Worm (Caenorhabditis elegans) whole organism, midembryonic: Measurements from ENCODE around the gene C24H12.6.
"Not testable (repeated sequence)": the region's sequence is repeated elsewhere in the genome, so short reads cannot be mapped to it uniquely, and the experiment has no call there.

Experiments
- T22C8.4 ChIP-seq: fragments of 200-800 bp; sonication (Bioruptor generic); IDR thresholded peaks from 2 replicates; pipeline ENCODE4 v1.3.6; 2022; ENCODE audit warnings: missing genetic modification characterization, missing compliant biosample characterization
- cog-1 ChIP-seq: sonication (generic microtip); optimal IDR thresholded peaks from 2 replicates; lab custom pipeline; 2016; ENCODE audit warnings: missing genetic modification characterization, missing compliant biosample characterization
- flt-1 ChIP-seq: fragments of 200-800 bp; sonication (Bioruptor generic); IDR thresholded peaks from 2 replicates; pipeline ENCODE4 v1.3.6; 2022; ENCODE audit warnings: missing genetic modification characterization, missing compliant biosample characterization
- klf-2 ChIP-seq: fragments of 200-800 bp; sonication (Bioruptor generic); conservative IDR thresholded peaks from 2 replicates; pipeline ENCODE4 v1.3.6; 2022; ENCODE audit warnings: missing genetic modification reagents, missing genetic modification characterization, missing compliant biosample characterization
- med-1 ChIP-seq: sonication (generic microtip); optimal IDR thresholded peaks from 2 replicates; lab custom pipeline; 2017; ENCODE audit warnings: missing genetic modification characterization, mild to moderate bottlenecking, missing compliant biosample characterization, antibody characterized with exemption, missing genetic modification reagents; ENCODE audit not compliant: insufficient read depth
- ref-1 ChIP-seq: fragments of 200-800 bp; sonication (Bioruptor generic); conservative IDR thresholded peaks from 2 replicates; pipeline ENCODE4 v1.3.6; 2022; ENCODE audit warnings: missing genetic modification reagents, missing genetic modification characterization, missing compliant biosample characterization
- tab-1 ChIP-seq: fragments of 200-800 bp; sonication (Bioruptor generic); IDR thresholded peaks from 2 replicates; pipeline ENCODE4 v1.3.6; 2022; ENCODE audit warnings: missing genetic modification characterization, missing compliant biosample characterization
- ztf-23 ChIP-seq: fragments of 200-800 bp; sonication (Bioruptor generic); IDR thresholded peaks from 2 replicates; pipeline ENCODE4 v1.3.6; 2022; ENCODE audit warnings: missing genetic modification reagents, missing genetic modification characterization, missing compliant biosample characterization
- ztf-29 ChIP-seq: fragments of 200-800 bp; sonication (Bioruptor generic); IDR thresholded peaks from 2 replicates; pipeline ENCODE4 v1.3.6; 2022; ENCODE audit warnings: missing genetic modification reagents, missing genetic modification characterization, missing compliant biosample characterization

The C24H12.6 gene

ce11 chrII:418782-419181 lies at the start of gene C24H12.6:
Gene C24H12.6, minus strand, starts transcription at chrII:418882.
- TF ChIP-seq tab-1 (GFP tag; lab: Robert Waterston, UW) (no peak), klf-2 (no peak), flt-1 (no peak), ztf-23 (GFP tag; lab: Robert Waterston, UW) (no peak), T22C8.4 (GFP tag; lab: Robert Waterston, UW) (no peak), med-1 (GFP tag; lab: Kevin White, UChicago) (no peak), ztf-29 (GFP tag; lab: Robert Waterston, UW) (no peak), ref-1 (GFP tag; lab: Robert Waterston, UW) (no peak), cog-1 (tag; lab: Kevin White, UChicago) (no peak)

- TF ChIP-seq ztf-29 (GFP tag; lab: Robert Waterston, UW) (no peak), T22C8.4 (GFP tag; lab: Robert Waterston, UW) (no peak), med-1 (GFP tag; lab: Kevin White, UChicago) (no peak), klf-2 (no peak), flt-1 (no peak), cog-1 (tag; lab: Kevin White, UChicago) (no peak), ztf-23 (GFP tag; lab: Robert Waterston, UW) (no peak)
Measured at ce11 chrII:467265-467664, 48.6 kb upstream of the C24H12.6 start, which contains the start of gene nfyb-1. Gene nfyb-1, minus strand, starts transcription at chrII:467365.

DNA sequence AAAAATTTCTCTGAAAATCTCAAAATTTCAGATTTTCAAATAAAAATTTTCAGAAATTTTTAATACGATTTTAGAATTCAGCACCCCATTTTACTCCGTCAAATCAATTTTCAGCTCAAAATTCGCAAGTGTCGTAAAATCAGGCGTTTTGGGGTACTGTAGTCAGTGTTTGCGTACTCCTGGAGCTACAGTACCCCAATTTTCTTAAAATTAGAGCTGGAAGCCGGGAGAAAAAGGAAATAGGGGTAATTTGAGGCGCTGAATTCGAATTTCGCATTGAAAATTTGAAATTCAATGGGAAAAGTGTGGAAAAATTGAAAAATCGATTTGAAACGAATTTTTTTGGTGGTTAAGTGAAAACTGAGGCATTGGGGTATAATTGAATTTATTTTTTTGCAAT lies 42.6 kb upstream of the C24H12.6 start:
- TF ChIP-seq T22C8.4 (GFP tag; lab: Robert Waterston, UW) (no peak), flt-1 (no peak), med-1 (GFP tag; lab: Kevin White, UChicago) (no peak), klf-2 (no peak), cog-1 (tag; lab: Kevin White, UChicago) (no peak), ztf-23 (GFP tag; lab: Robert Waterston, UW) (no peak), ref-1 (GFP tag; lab: Robert Waterston, UW) (no peak), ztf-29 (GFP tag; lab: Robert Waterston, UW) (no peak), tab-1 (GFP tag; lab: Robert Waterston, UW) (no peak)

ce11 chrII:460835-461234 lies 42.2 kb upstream of the C24H12.6 start, which contains the start of gene W10D9.3:
Gene W10D9.3, minus strand, starts transcription at chrII:460935.
- TF ChIP-seq klf-2 (no peak), tab-1 (GFP tag; lab: Robert Waterston, UW) (no peak), cog-1 (tag; lab: Kevin White, UChicago) (no peak), flt-1 (no peak), med-1 (GFP tag; lab: Kevin White, UChicago) (no peak), ztf-23 (GFP tag; lab: Robert Waterston, UW) (no peak), ref-1 (GFP tag; lab: Robert Waterston, UW) (no peak), T22C8.4 (GFP tag; lab: Robert Waterston, UW) (no peak), ztf-29 (GFP tag; lab: Robert Waterston, UW) (no peak)

DNA sequence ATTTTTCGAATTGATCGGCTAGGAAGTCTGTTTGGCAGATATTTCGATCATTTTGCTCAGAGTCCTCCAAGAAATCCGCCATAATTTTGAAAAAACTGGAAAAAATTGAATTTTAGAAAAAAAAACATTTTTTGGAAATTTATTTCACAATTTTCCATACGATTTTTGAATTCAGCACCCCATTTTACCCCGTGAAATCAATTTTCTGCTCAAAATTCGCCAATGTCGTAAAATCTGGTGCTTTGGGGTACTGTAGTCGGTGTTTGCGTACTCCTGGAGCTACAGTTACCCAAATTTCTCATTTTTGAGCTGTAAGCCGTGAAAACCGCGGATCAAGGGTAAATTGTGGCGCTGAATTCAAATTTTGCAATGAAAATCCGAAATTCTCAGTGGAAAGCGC lies 39.1 kb upstream of the C24H12.6 start, which contains the start of gene gvd-1:
gvd-1 (minus strand) TSS at position 101 of the 400 bp plus-strand sequence.
- TF ChIP-seq tab-1 (GFP tag; lab: Robert Waterston, UW) = no peak
- 0 out of 2 replicates have a peak, but pooled peaks have one; percentile 9 for TF ChIP-seq T22C8.4 (GFP tag; lab: Robert Waterston, UW)
- no peak for TF ChIP-seq ref-1 (GFP tag; lab: Robert Waterston, UW)
- no peak for TF ChIP-seq flt-1

- no peak for TF ChIP-seq ref-1 (GFP tag; lab: Robert Waterston, UW)
- TF ChIP-seq med-1 (GFP tag; lab: Kevin White, UChicago) = no peak
- TF ChIP-seq T22C8.4 (GFP tag; lab: Robert Waterston, UW) = no peak
- TF ChIP-seq cog-1 (tag; lab: Kevin White, UChicago) = no peak
- TF ChIP-seq ztf-23 (GFP tag; lab: Robert Waterston, UW) = no peak
- no peak for TF ChIP-seq tab-1 (GFP tag; lab: Robert Waterston, UW)
- TF ChIP-seq klf-2 = no peak
- no peak for TF ChIP-seq ztf-29 (GFP tag; lab: Robert Waterston, UW)
- TF ChIP-seq flt-1 = no peak
Measured at ce11 chrII:456371-456770, 37.7 kb upstream of the C24H12.6 start.

- TF ChIP-seq cog-1 (tag; lab: Kevin White, UChicago); T22C8.4 (GFP tag; lab: Robert Waterston, UW); med-1 (GFP tag; lab: Kevin White, UChicago): not testable (repeated sequence)
Measured at ce11 chrII:454646-455045, 36.0 kb upstream of the C24H12.6 start, which contains the start of gene W10D9.1. Gene W10D9.1, plus strand, starts transcription at chrII:454946.

DNA sequence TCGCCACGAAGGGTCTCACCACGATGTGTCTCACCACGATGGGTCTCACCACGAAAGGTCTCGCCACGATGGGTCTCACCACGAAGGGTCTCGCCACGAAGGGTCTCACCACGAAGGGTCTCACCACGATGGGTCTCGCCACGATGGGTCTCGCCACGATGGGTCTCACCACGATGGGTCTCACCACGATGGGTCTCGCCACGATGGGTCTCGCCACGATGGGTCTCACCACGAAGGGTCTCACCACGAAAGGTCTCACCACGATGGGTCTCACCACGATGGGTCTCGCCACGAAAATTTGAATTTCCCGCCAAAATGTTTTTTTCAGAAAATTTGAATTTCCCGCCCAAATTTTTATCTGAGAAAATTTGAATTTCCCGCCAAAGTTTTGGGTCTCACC lies 33.5 kb upstream of the C24H12.6 start:
- 0 out of 2 replicates have a peak, but pooled peaks have one; percentile 33 for TF ChIP-seq flt-1

DNA sequence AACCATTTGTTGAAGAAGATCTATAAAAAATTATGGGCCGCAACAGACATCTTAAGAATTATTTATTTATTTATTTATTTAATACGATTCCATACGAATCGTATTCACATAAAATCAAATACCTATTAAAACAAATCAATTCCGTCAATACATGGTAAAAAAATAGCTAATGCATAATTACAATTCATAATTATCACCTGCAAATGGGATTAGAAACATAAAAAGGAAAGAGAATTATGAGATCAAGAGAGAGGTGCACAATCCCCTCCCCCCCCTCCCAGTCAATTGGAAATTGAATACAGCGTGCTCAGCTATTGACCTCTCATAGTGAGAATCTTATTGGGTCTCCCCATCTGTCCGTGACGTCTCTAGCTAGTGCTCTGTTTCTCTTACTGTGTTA lies 22.4 kb upstream of the C24H12.6 start, which contains the start of gene C24H12.1:
C24H12.1 (plus strand) TSS at position 301 of the 400 bp plus-strand sequence.
- not testable (repeated sequence) for TF ChIP-seq med-1 (GFP tag; lab: Kevin White, UChicago); klf-2; flt-1

- no peak for TF ChIP-seq cog-1 (tag; lab: Kevin White, UChicago)
- no peak for TF ChIP-seq T22C8.4 (GFP tag; lab: Robert Waterston, UW)
- TF ChIP-seq med-1 (GFP tag; lab: Kevin White, UChicago) = no peak
- TF ChIP-seq klf-2 = no peak
- TF ChIP-seq tab-1 (GFP tag; lab: Robert Waterston, UW) = no peak
- TF ChIP-seq flt-1 = no peak
- no peak for TF ChIP-seq ztf-29 (GFP tag; lab: Robert Waterston, UW)
- TF ChIP-seq ztf-23 (GFP tag; lab: Robert Waterston, UW) = no peak
- TF ChIP-seq ref-1 (GFP tag; lab: Robert Waterston, UW) = no peak
Measured at ce11 chrII:437279-437678, 18.6 kb upstream of the C24H12.6 start.
